Worm (Caenorhabditis elegans): ENCODE data around the gene arl-3.
A peak's percentile ranks its signal among the peaks of the same experiment; 100 is the strongest.

The arl-3 gene

ce11 chrII:14598367-14598766 lies 7.9 kb upstream of the arl-3 start:
- TF ChIP-seq ama-1 (optimal IDR thresholded peaks at IDR 0.05) (peak; percentile 53), ZK546.5 (tag; optimal IDR thresholded peaks at IDR 0.05) (no peak), lin-15B (tag; optimal IDR thresholded peaks at IDR 0.05) (peak; percentile 37), nhr-11 (tag; optimal IDR thresholded peaks at IDR 0.05) (peak; percentile 78), ceh-82 (tag; optimal IDR thresholded peaks at IDR 0.05) (no peak), nfya-1 (tag; optimal IDR thresholded peaks at IDR 0.05; ENCODE audit: insufficient read depth) (peak; percentile 81), ztf-11 (tag; optimal IDR thresholded peaks at IDR 0.05) (no peak), ceh-9 (tag; optimal IDR thresholded peaks at IDR 0.05) (no peak), unc-39 (tag; optimal IDR thresholded peaks at IDR 0.05) (no peak), nhr-25 (tag; optimal IDR thresholded peaks at IDR 0.05) (no peak), tbx-2 (tag; optimal IDR thresholded peaks at IDR 0.05) (no peak), fos-1 (tag; optimal IDR thresholded peaks at IDR 0.05) (no peak), fkh-10 (GFP tag; optimal IDR thresholded peaks at IDR 0.05) (no peak), pqm-1 (tag; optimal IDR thresholded peaks at IDR 0.05) (peak; percentile 95), fkh-2 (tag; optimal IDR thresholded peaks at IDR 0.05) (peak; percentile 74), nhr-77 (tag; optimal IDR thresholded peaks at IDR 0.05) (peak; percentile 9), nhr-43 (tag; optimal IDR thresholded peaks at IDR 0.05; ENCODE audit: poor library complexity, severe bottlenecking) (peak; percentile 23), nhr-76 (tag; optimal IDR thresholded peaks at IDR 0.05) (no peak), ztf-4 (tag; optimal IDR thresholded peaks at IDR 0.05) (no peak), mml-1 (tag; optimal IDR thresholded peaks at IDR 0.05) (peak; percentile 30), ceh-16 (tag; optimal IDR thresholded peaks at IDR 0.05) (no peak), R02D3.7 (tag; optimal IDR thresholded peaks at IDR 0.05) (no peak), skn-1 (tag; optimal IDR thresholded peaks at IDR 0.05) (peak; percentile 50), nhr-12 (tag; optimal IDR thresholded peaks at IDR 0.05) (no peak), jun-1 (tag; optimal IDR thresholded peaks at IDR 0.05) (peak; percentile 65), elt-3 (tag; optimal IDR thresholded peaks at IDR 0.05) (no peak), elt-2 (tag; optimal IDR thresholded peaks at IDR 0.05) (peak; percentile 85)

DNA sequence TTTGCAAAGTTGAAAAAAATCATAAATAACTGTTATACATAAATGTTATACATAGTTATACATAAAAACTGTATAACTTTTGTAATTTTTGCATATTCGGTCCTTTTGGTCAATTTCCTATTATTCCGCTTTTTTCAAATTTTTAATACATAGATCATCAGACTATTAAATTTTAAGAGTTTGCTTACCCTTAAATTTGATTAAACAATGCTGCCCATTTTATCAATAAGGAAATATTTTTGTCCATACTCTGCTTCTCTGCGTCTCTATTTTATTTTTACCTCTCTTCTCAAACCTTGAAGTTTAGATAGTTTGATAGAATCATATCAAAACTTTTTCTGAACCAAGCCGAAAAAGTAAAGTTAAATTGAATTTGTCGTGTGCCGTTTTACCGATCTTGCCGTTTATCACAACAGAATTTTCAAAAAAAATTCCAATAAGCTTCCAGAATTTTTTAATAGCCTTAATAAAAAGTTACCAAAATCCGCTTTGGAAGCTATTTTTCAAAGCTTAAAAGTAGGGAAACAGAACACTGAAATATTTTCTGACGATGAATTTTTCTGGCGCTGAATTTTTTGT lies 6.9 kb upstream of the arl-3 start:
- TF ChIP-seq ama-1 (optimal IDR thresholded peaks at IDR 0.05): peak; percentile 75
- peak; percentile 58 for TF ChIP-seq pha-4 (tag; optimal IDR thresholded peaks at IDR 0.05)
- no peak for TF ChIP-seq R02D3.7 (tag; optimal IDR thresholded peaks at IDR 0.05)
- no peak for TF ChIP-seq eor-1 (tag; optimal IDR thresholded peaks at IDR 0.05)
- TF ChIP-seq pqm-1 (tag; optimal IDR thresholded peaks at IDR 0.05): peak; percentile 35

ce11 chrII:14599933-14600630 lies 6.2 kb upstream of the arl-3 start:
- TF ChIP-seq sea-2 (GFP tag; optimal IDR thresholded peaks at IDR 0.05) (no peak), egl-5 (tag; optimal IDR thresholded peaks at IDR 0.05) (no peak), elt-2 (tag; optimal IDR thresholded peaks at IDR 0.05) (peak; percentile 39), fkh-2 (tag; optimal IDR thresholded peaks at IDR 0.05) (no peak), hmg-11 (tag; optimal IDR thresholded peaks at IDR 0.05) (no peak), nhr-25 (tag; optimal IDR thresholded peaks at IDR 0.05) (no peak), skn-1 (tag; optimal IDR thresholded peaks at IDR 0.05) (no peak), ZK546.5 (tag; optimal IDR thresholded peaks at IDR 0.05) (no peak), pqm-1 (tag; optimal IDR thresholded peaks at IDR 0.05) (peak; percentile 63), nhr-67 (tag; optimal IDR thresholded peaks at IDR 0.05) (no peak), jun-1 (tag; optimal IDR thresholded peaks at IDR 0.05) (no peak), mml-1 (tag; optimal IDR thresholded peaks at IDR 0.05) (peak; percentile 9), nhr-43 (tag; optimal IDR thresholded peaks at IDR 0.05; ENCODE audit: poor library complexity, severe bottlenecking) (peak; percentile 48), ceh-82 (tag; optimal IDR thresholded peaks at IDR 0.05) (no peak), lin-15B (tag; optimal IDR thresholded peaks at IDR 0.05) (no peak), snpc-4 (tag; optimal IDR thresholded peaks at IDR 0.05) (no peak), ceh-28 (tag; optimal IDR thresholded peaks at IDR 0.05) (no peak), nfya-1 (tag; optimal IDR thresholded peaks at IDR 0.05; ENCODE audit: insufficient read depth) (peak; percentile 35), elt-1 (tag; optimal IDR thresholded peaks at IDR 0.05) (peak; percentile 48), pha-4 (tag; optimal IDR thresholded peaks at IDR 0.05) (peak; percentile 47), nhr-23 (tag; optimal IDR thresholded peaks at IDR 0.05) (peak; percentile 28), nhr-12 (tag; optimal IDR thresholded peaks at IDR 0.05) (no peak), ceh-16 (tag; optimal IDR thresholded peaks at IDR 0.05) (no peak), ama-1 (optimal IDR thresholded peaks at IDR 0.05) (peak; percentile 78), nhr-28 (tag; optimal IDR thresholded peaks at IDR 0.05) (no peak), unc-39 (tag; optimal IDR thresholded peaks at IDR 0.05) (no peak), elt-3 (tag; optimal IDR thresholded peaks at IDR 0.05) (no peak)
